Worm (Caenorhabditis elegans) whole organism, early embryonic: Measurements from ENCODE around the gene T13H5.1.

ENCODE experiments used
- B0310.2 ChIP-seq: sonication (generic microtip); optimal IDR thresholded peaks from 2 replicates; lab custom pipeline; 2016; ENCODE audit warnings: mild to moderate bottlenecking, missing genetic modification characterization, missing compliant biosample characterization
- F13C5.2 ChIP-seq: sonication (generic microtip); optimal IDR thresholded peaks from 2 replicates; lab custom pipeline; 2017; ENCODE audit warnings: mild to moderate bottlenecking, missing genetic modification characterization, inconsistent platforms, missing compliant biosample characterization
- aly-1 ChIP-seq: sonication (generic microtip); optimal IDR thresholded peaks from 2 replicates; lab custom pipeline; 2016; ENCODE audit warnings: missing genetic modification characterization, missing compliant biosample characterization
- ama-1 ChIP-seq: fragments of 150-350 bp; optimal IDR thresholded peaks from 2 replicates; lab custom pipeline; 2014
- ceh-13 ChIP-seq: fragments of 200-800 bp; sonication (Bioruptor generic); optimal IDR thresholded peaks from 2 replicates; lab custom pipeline; 2018; ENCODE audit warnings: mild to moderate bottlenecking, missing genetic modification characterization, missing compliant biosample characterization
- ceh-36 ChIP-seq: sonication (generic microtip); optimal IDR thresholded peaks from 2 replicates; lab custom pipeline; 2016; ENCODE audit warnings: missing genetic modification characterization, inconsistent platforms, missing compliant biosample characterization
- ets-7 ChIP-seq: sonication (generic microtip); optimal IDR thresholded peaks from 2 replicates; lab custom pipeline; 2016; ENCODE audit warnings: missing genotype, missing genetic modification characterization, missing compliant biosample characterization
- flt-1 ChIP-seq: fragments of 200-800 bp; sonication (Bioruptor generic); IDR thresholded peaks from 2 replicates; pipeline ENCODE4 v1.3.6; 2022; ENCODE audit warnings: missing genetic modification characterization, missing compliant biosample characterization
- hmbx-1 ChIP-seq: sonication (generic microtip); optimal IDR thresholded peaks from 2 replicates; lab custom pipeline; 2016; ENCODE audit warnings: mild to moderate bottlenecking, missing genetic modification characterization, missing compliant biosample characterization
- hmg-4 ChIP-seq: fragments of 200-800 bp; sonication (Bioruptor generic); optimal IDR thresholded peaks from 2 replicates; lab custom pipeline; 2018; ENCODE audit warnings: mild to moderate bottlenecking, missing genetic modification characterization, missing compliant biosample characterization
- hnd-1 ChIP-seq: sonication (generic microtip); optimal IDR thresholded peaks from 2 replicates; lab custom pipeline; 2016; ENCODE audit warnings: missing genetic modification characterization, missing compliant biosample characterization
- pes-1 ChIP-seq: fragments of 200-800 bp; sonication (Bioruptor generic); IDR thresholded peaks from 2 replicates; pipeline ENCODE4 v1.3.6; 2022; ENCODE audit warnings: missing genetic modification reagents, missing genetic modification characterization, missing compliant biosample characterization
- scrt-1 ChIP-seq: fragments of 200-800 bp; sonication (Bioruptor generic); IDR thresholded peaks from 2 replicates; pipeline ENCODE4 v1.3.6; 2022; ENCODE audit warnings: missing genetic modification characterization, missing compliant biosample characterization
- sea-1 ChIP-seq: fragments of 200-800 bp; sonication (Bioruptor generic); conservative IDR thresholded peaks from 2 replicates; pipeline ENCODE4 v1.3.6; 2022; ENCODE audit warnings: missing genetic modification characterization, missing compliant biosample characterization
- tbx-11 ChIP-seq: fragments of 200-800 bp; sonication (Bioruptor generic); IDR thresholded peaks from 2 replicates; pipeline ENCODE4 v1.3.6; 2022; ENCODE audit warnings: missing genetic modification characterization, missing compliant biosample characterization
- tbx-37 ChIP-seq: fragments of 200-800 bp; sonication (Bioruptor generic); conservative IDR thresholded peaks from 2 replicates; pipeline ENCODE4 v1.3.6; 2022; ENCODE audit warnings: missing genetic modification reagents, missing genetic modification characterization, missing compliant biosample characterization
- tra-4 ChIP-seq: sonication (generic microtip); optimal IDR thresholded peaks from 2 replicates; lab custom pipeline; 2017; ENCODE audit warnings: missing genetic modification characterization, missing compliant biosample characterization

T13H5.1 gene

ce11 chrII:8451425-8451824 lies 57.4 kb downstream of the T13H5.1 start:
- no peak for TF ChIP-seq scrt-1 (GFP tag; lab: Robert Waterston, UW)
- TF ChIP-seq hmg-4, result no peak
- TF ChIP-seq aly-1 (tag; lab: Kevin White, UChicago), result no peak
- no peak for TF ChIP-seq tra-4 (tag; lab: Kevin White, UChicago)
- TF ChIP-seq F13C5.2 (tag; lab: Kevin White, UChicago), result no peak
- no peak for TF ChIP-seq hnd-1 (tag; lab: Kevin White, UChicago)
- no peak for TF ChIP-seq ceh-13 (GFP tag; lab: Kevin White, UChicago)
- TF ChIP-seq ets-7 (tag; lab: Kevin White, UChicago), result no peak
- TF ChIP-seq ceh-36 (tag; lab: Kevin White, UChicago), result no peak
- TF ChIP-seq ama-1, result no peak
- no peak for TF ChIP-seq tbx-37 (GFP tag; lab: Robert Waterston, UW)
- TF ChIP-seq B0310.2, result no peak
- TF ChIP-seq flt-1 (GFP tag; lab: Robert Waterston, UW), result no peak

- TF ChIP-seq ets-7 (tag; lab: Kevin White, UChicago) (no peak), tra-4 (tag; lab: Kevin White, UChicago) (no peak), hnd-1 (tag; lab: Kevin White, UChicago) (no peak), B0310.2 (no peak), tbx-37 (GFP tag; lab: Robert Waterston, UW) (no peak), ceh-36 (tag; lab: Kevin White, UChicago) (no peak), hmg-4 (no peak), aly-1 (tag; lab: Kevin White, UChicago) (no peak), flt-1 (GFP tag; lab: Robert Waterston, UW) (no peak), tbx-11 (GFP tag; lab: Robert Waterston, UW) (no peak), ama-1 (no peak)
These were observed 58.1 kb downstream of the T13H5.1 start for ce11 chrII:8450750-8451149.

ce11 chrII:8449660-8450118 lies 59.2 kb downstream of the T13H5.1 start, which contains the start of gene F22B5.4:
Gene F22B5.4 (plus strand): TSS chrII:8449710.
- TF ChIP-seq ceh-13 (GFP tag; lab: Kevin White, UChicago), result no peak
- TF ChIP-seq sea-1 (GFP tag; lab: Robert Waterston, UW), result no peak
- no peak for TF ChIP-seq ceh-36 (tag; lab: Kevin White, UChicago)
- no peak for TF ChIP-seq hmbx-1 (tag; lab: Kevin White, UChicago)
- no peak for TF ChIP-seq F13C5.2 (tag; lab: Kevin White, UChicago)
- no peak for TF ChIP-seq ama-1

- no peak for TF ChIP-seq B0310.2
- no peak for TF ChIP-seq pes-1
- TF ChIP-seq tra-4 (tag; lab: Kevin White, UChicago), result no peak
- no peak for TF ChIP-seq ceh-13 (GFP tag; lab: Kevin White, UChicago)
- no peak for TF ChIP-seq tbx-37 (GFP tag; lab: Robert Waterston, UW)
- TF ChIP-seq ama-1, result no peak
- TF ChIP-seq F13C5.2 (tag; lab: Kevin White, UChicago), result no peak
- no peak for TF ChIP-seq sea-1 (GFP tag; lab: Robert Waterston, UW)
- TF ChIP-seq hnd-1 (tag; lab: Kevin White, UChicago), result no peak
- no peak for TF ChIP-seq hmg-4
- no peak for TF ChIP-seq scrt-1 (GFP tag; lab: Robert Waterston, UW)
- TF ChIP-seq hmbx-1 (tag; lab: Kevin White, UChicago), result no peak
- no peak for TF ChIP-seq aly-1 (tag; lab: Kevin White, UChicago)
- no peak for TF ChIP-seq ets-7 (tag; lab: Kevin White, UChicago)
- no peak for TF ChIP-seq flt-1 (GFP tag; lab: Robert Waterston, UW)
These were observed 62.1 kb downstream of the T13H5.1 start, which contains the start of gene cut-3 for ce11 chrII:8446731-8447130. Gene cut-3 (minus strand): TSS chrII:8446831.

ce11 chrII:8444007-8444406 lies 64.8 kb downstream of the T13H5.1 start, which contains the start of gene evl-20:
Gene evl-20 (plus strand): TSS chrII:8444307.
- TF ChIP-seq ceh-36 (tag; lab: Kevin White, UChicago) (no peak), ama-1 (no peak), hmbx-1 (tag; lab: Kevin White, UChicago) (no peak), tbx-11 (GFP tag; lab: Robert Waterston, UW) (no peak), flt-1 (GFP tag; lab: Robert Waterston, UW) (no peak), ceh-13 (GFP tag; lab: Kevin White, UChicago) (no peak), tbx-37 (GFP tag; lab: Robert Waterston, UW) (no peak)

- TF ChIP-seq F13C5.2 (tag; lab: Kevin White, UChicago) (no peak), ets-7 (tag; lab: Kevin White, UChicago) (no peak), scrt-1 (GFP tag; lab: Robert Waterston, UW) (no peak), B0310.2 (no peak), tra-4 (tag; lab: Kevin White, UChicago) (no peak), flt-1 (GFP tag; lab: Robert Waterston, UW) (no peak), sea-1 (GFP tag; lab: Robert Waterston, UW) (no peak), aly-1 (tag; lab: Kevin White, UChicago) (no peak)
These were observed 66.1 kb downstream of the T13H5.1 start, which contains the start of gene eif-3.G for ce11 chrII:8442717-8443223. Gene eif-3.G (plus strand): TSS chrII:8442767.

ce11 chrII:8442176-8442575 lies 66.7 kb downstream of the T13H5.1 start:
- no peak for TF ChIP-seq ets-7 (tag; lab: Kevin White, UChicago)
- no peak for TF ChIP-seq ceh-36 (tag; lab: Kevin White, UChicago)
- no peak for TF ChIP-seq aly-1 (tag; lab: Kevin White, UChicago)
- TF ChIP-seq F13C5.2 (tag; lab: Kevin White, UChicago), result peak; percentile 59
- peak; percentile 19; the same call in 1 of the 2 replicates for TF ChIP-seq tbx-11 (GFP tag; lab: Robert Waterston, UW)
- no peak for TF ChIP-seq hmbx-1 (tag; lab: Kevin White, UChicago)
- peak; percentile 39 for TF ChIP-seq hmg-4
- no peak for TF ChIP-seq tbx-37 (GFP tag; lab: Robert Waterston, UW)
- TF ChIP-seq ceh-13 (GFP tag; lab: Kevin White, UChicago), result no peak
